Worm (Caenorhabditis elegans) whole organism, late embryonic: ENCODE data around the gene C53D6.7.

ENCODE experiments used
- F13H6.1 ChIP-seq: sonication (generic microtip); optimal IDR thresholded peaks from 2 replicates; lab custom pipeline; 2016; ENCODE audit warnings: missing genetic modification characterization, missing compliant biosample characterization
- ceh-22 ChIP-seq: sonication (generic microtip); optimal IDR thresholded peaks from 2 replicates; lab custom pipeline; 2017; ENCODE audit warnings: missing biosample characterization, missing genetic modification characterization
- ceh-48 ChIP-seq: sonication (generic microtip); optimal IDR thresholded peaks from 2 replicates; lab custom pipeline; 2016; ENCODE audit warnings: missing genetic modification characterization, inconsistent platforms, missing compliant biosample characterization
- ceh-9 ChIP-seq: sonication (generic microtip); optimal IDR thresholded peaks from 2 replicates; lab custom pipeline; 2016; ENCODE audit warnings: mild to moderate bottlenecking, missing genetic modification characterization, inconsistent platforms, missing compliant biosample characterization
- elt-2 ChIP-seq: sonication (generic microtip); optimal IDR thresholded peaks from 2 replicates; lab custom pipeline; 2016; ENCODE audit warnings: missing genetic modification reagents, missing genetic modification characterization, missing compliant biosample characterization
- ets-4 ChIP-seq: sonication (generic microtip); optimal IDR thresholded peaks from 2 replicates; lab custom pipeline; 2016; ENCODE audit warnings: missing genetic modification characterization, missing compliant biosample characterization
- eyg-1 ChIP-seq: sonication (generic microtip); optimal IDR thresholded peaks from 2 replicates; lab custom pipeline; 2016; ENCODE audit warnings: missing genotype, missing genetic modification characterization, missing compliant biosample characterization
- fkh-6 ChIP-seq: sonication (generic microtip); optimal IDR thresholded peaks from 2 replicates; lab custom pipeline; 2016; ENCODE audit warnings: missing genetic modification characterization, missing compliant biosample characterization
- hlh-13 ChIP-seq: fragments of 200-800 bp; sonication (Bioruptor generic); optimal IDR thresholded peaks from 2 replicates; lab custom pipeline; 2018; ENCODE audit warnings: mild to moderate bottlenecking, missing genetic modification characterization, missing compliant biosample characterization
- hlh-8 ChIP-seq: sonication (generic microtip); optimal IDR thresholded peaks from 2 replicates; lab custom pipeline; 2016; ENCODE audit warnings: missing genotype, missing genetic modification characterization, missing compliant biosample characterization
- nfya-1 ChIP-seq: sonication (generic microtip); optimal IDR thresholded peaks from 2 replicates; lab custom pipeline; 2017; ENCODE audit warnings: missing genetic modification characterization, mild to moderate bottlenecking, missing compliant biosample characterization, antibody characterized with exemption, moderate library complexity
- tbx-2 ChIP-seq: sonication (generic microtip); optimal IDR thresholded peaks from 2 replicates; lab custom pipeline; 2016; ENCODE audit warnings: missing genetic modification characterization, missing compliant biosample characterization
- unc-42 ChIP-seq: sonication (generic microtip); optimal IDR thresholded peaks from 2 replicates; lab custom pipeline; 2016; ENCODE audit warnings: missing genotype, missing genetic modification characterization, missing compliant biosample characterization

Gene C53D6.7

ce11 chrIV:8992786-8993185 is 44.2 kb downstream of the C53D6.7 start, which contains the start of gene mltn-12:
Gene mltn-12, plus strand, starts transcription at chrIV:8993086.
- no peak for TF ChIP-seq fkh-6 (tag; lab: Kevin White, UChicago)
- no peak for TF ChIP-seq ets-4 (tag; lab: Kevin White, UChicago)
- no peak for TF ChIP-seq hlh-13
- no peak for TF ChIP-seq ceh-48 (tag; lab: Kevin White, UChicago)
- TF ChIP-seq eyg-1 (tag; lab: Kevin White, UChicago): no peak
- no peak for TF ChIP-seq unc-42 (tag; lab: Kevin White, UChicago)
- no peak for TF ChIP-seq hlh-8 (tag; lab: Kevin White, UChicago)
- TF ChIP-seq F13H6.1 (tag; lab: Kevin White, UChicago): no peak
- no peak for TF ChIP-seq ceh-22 (tag; lab: Kevin White, UChicago)
- no peak for TF ChIP-seq tbx-2 (tag; lab: Kevin White, UChicago)
- no peak for TF ChIP-seq ceh-9 (tag; lab: Kevin White, UChicago)

DNA sequence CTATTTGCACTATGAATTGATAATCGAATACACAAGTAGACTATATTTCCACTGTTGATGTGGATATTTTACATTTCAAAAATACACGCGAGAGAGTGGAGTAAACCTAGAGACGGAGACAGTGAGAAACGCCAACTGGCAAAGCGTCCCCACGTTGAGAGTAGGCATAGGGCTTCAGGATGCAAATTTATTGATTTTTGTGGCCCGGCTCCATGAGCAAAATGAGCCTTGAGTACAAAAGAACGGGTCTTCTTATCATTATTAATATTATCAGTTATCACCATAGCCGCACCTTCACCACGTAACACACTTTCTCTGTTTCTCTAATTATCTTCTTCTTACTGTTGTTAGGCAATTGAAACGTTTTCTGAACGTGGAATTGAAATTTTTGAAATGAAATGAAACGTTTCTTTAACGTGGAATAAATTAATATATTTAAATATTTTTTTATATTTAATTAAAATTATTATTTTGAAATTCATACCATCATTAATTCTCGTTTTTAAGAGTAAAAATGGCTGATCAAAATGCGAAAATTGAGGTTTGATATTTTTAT is 50.1 kb downstream of the C53D6.7 start, which contains the start of gene bre-1:
Gene bre-1, plus strand, starts transcription at position 506 of the 556 bp plus-strand sequence.
- TF ChIP-seq unc-42 (tag; lab: Kevin White, UChicago) (no peak), ceh-48 (tag; lab: Kevin White, UChicago) (peak; percentile 81), elt-2 (tag; lab: Kevin White, UChicago) (peak; percentile 81), nfya-1 (peak; percentile 19)
